Fruit fly (Drosophila melanogaster) whole organism, embryonic: ENCODE results near the gene Rab9E.
A peak's percentile ranks its signal among the peaks of the same experiment; 100 is the strongest.

Source experiments
- CG1024 ChIP-seq: fragments of 200-800 bp; sonication (Bioruptor generic); IDR thresholded peaks from 2 replicates; pipeline ENCODE4 v1.3.6; 2022; ENCODE audit warnings: missing biosample characterization, missing genetic modification characterization
- CG11398 ChIP-seq: fragments of 200-800 bp; sonication (Bioruptor generic); optimal IDR thresholded peaks from 2 replicates; lab custom pipeline; 2016; ENCODE audit warnings: missing biosample characterization, missing genetic modification characterization
- CG12769 ChIP-seq: fragments of 200-800 bp; sonication (Bioruptor generic); optimal IDR thresholded peaks from 2 replicates; lab custom pipeline; 2019; ENCODE audit warnings: missing biosample characterization, mild to moderate bottlenecking, missing genetic modification characterization, moderate library complexity
- CG13296 ChIP-seq: fragments of 200-800 bp; sonication (Bioruptor generic); optimal IDR thresholded peaks from 3 replicates; lab custom pipeline; 2018; ENCODE audit warnings: missing biosample characterization, mild to moderate bottlenecking, missing genetic modification characterization
- CG14710 ChIP-seq: fragments of 200-800 bp; sonication (Bioruptor generic); optimal IDR thresholded peaks from 3 replicates; lab custom pipeline; 2019; ENCODE audit warnings: missing biosample characterization, mild to moderate bottlenecking, missing genetic modification characterization, moderate library complexity
- CG14860 ChIP-seq: fragments of 200-800 bp; sonication (Bioruptor generic); IDR thresholded peaks from 3 replicates; pipeline ENCODE4 v1.3.6; 2022; ENCODE audit warnings: missing biosample characterization, missing genetic modification characterization; ENCODE audit not compliant: partially characterized antibody
- CG16779 ChIP-seq: fragments of 200-800 bp; sonication (Bioruptor generic); IDR thresholded peaks from 2 replicates; pipeline ENCODE4 v1.3.6; 2022; ENCODE audit warnings: missing biosample characterization, missing genetic modification characterization
- CG17912 ChIP-seq: fragments of 200-800 bp; sonication (Bioruptor generic); optimal IDR thresholded peaks from 2 replicates; lab custom pipeline; 2018; ENCODE audit warnings: missing biosample characterization, mild to moderate bottlenecking, missing genetic modification characterization
- CG2202 ChIP-seq: fragments of 200-800 bp; sonication (Bioruptor generic); optimal IDR thresholded peaks from 2 replicates; lab custom pipeline; 2018; ENCODE audit warnings: missing biosample characterization, mild to moderate bottlenecking, missing genetic modification characterization
- CG2889 ChIP-seq: fragments of 200-800 bp; sonication (Bioruptor generic); IDR thresholded peaks from 3 replicates; pipeline ENCODE4 v1.3.6; 2022; ENCODE audit warnings: missing biosample characterization, missing genetic modification characterization
- CG30020 ChIP-seq: fragments of 200-800 bp; optimal IDR thresholded peaks from 2 replicates; lab custom pipeline; 2019; ENCODE audit warnings: missing biosample characterization, mild to moderate bottlenecking, missing genetic modification characterization, moderate library complexity
- CG3065 ChIP-seq: fragments of 200-800 bp; sonication (Bioruptor generic); optimal IDR thresholded peaks from 2 replicates; lab custom pipeline; 2016; ENCODE audit warnings: missing biosample characterization, missing genetic modification characterization
- CG34422 ChIP-seq: fragments of 200-800 bp; sonication (Bioruptor generic); IDR thresholded peaks from 3 replicates; pipeline ENCODE4 v1.3.6; 2022; ENCODE audit warnings: missing biosample characterization, missing genetic modification characterization
- CG3847 ChIP-seq: fragments of 200-800 bp; sonication (Bioruptor generic); IDR thresholded peaks from 2 replicates; pipeline ENCODE4 v1.3.6; 2022; ENCODE audit warnings: missing biosample characterization, missing genetic modification characterization
- CG42726 ChIP-seq: fragments of 200-800 bp; sonication (Bioruptor generic); IDR thresholded peaks from 2 replicates; pipeline ENCODE4 v1.3.6; 2022; ENCODE audit warnings: missing biosample characterization, missing genetic modification characterization; ENCODE audit not compliant: partially characterized antibody
- CG4820 ChIP-seq: fragments of 200-800 bp; sonication (Bioruptor generic); optimal IDR thresholded peaks from 3 replicates; lab custom pipeline; 2016; ENCODE audit warnings: missing biosample characterization, missing genetic modification characterization
- CG6654 ChIP-seq: fragments of 200-800 bp; sonication (Bioruptor generic); optimal IDR thresholded peaks from 2 replicates; lab custom pipeline; 2017; ENCODE audit warnings: missing biosample characterization, mild to moderate bottlenecking, missing genetic modification characterization
- CG6689 ChIP-seq: fragments of 200-800 bp; sonication (Bioruptor generic); IDR thresholded peaks from 2 replicates; pipeline ENCODE4 v1.3.6; 2022; ENCODE audit warnings: missing biosample characterization, missing genetic modification characterization
- CG6765 ChIP-seq: fragments of 200-800 bp; sonication (Bioruptor generic); optimal IDR thresholded peaks from 3 replicates; lab custom pipeline; 2017; ENCODE audit warnings: missing biosample characterization, mild to moderate bottlenecking, missing genetic modification characterization
- CG7357 ChIP-seq: fragments of 200-800 bp; sonication (Bioruptor generic); IDR thresholded peaks from 3 replicates; pipeline ENCODE4 v1.3.6; 2022; ENCODE audit warnings: missing biosample characterization, missing genetic modification characterization
- CG7928 ChIP-seq: fragments of 200-800 bp; sonication (Bioruptor generic); optimal IDR thresholded peaks from 2 replicates; lab custom pipeline; 2017; ENCODE audit warnings: missing biosample characterization, mild to moderate bottlenecking, missing genetic modification characterization
- CG8359 ChIP-seq: fragments of 200-800 bp; sonication (Bioruptor generic); optimal IDR thresholded peaks from 2 replicates; lab custom pipeline; 2017; ENCODE audit warnings: missing biosample characterization, mild to moderate bottlenecking, missing genetic modification characterization, borderline replicate concordance
- CG8765 ChIP-seq: fragments of 200-800 bp; sonication (Bioruptor generic); IDR thresholded peaks from 2 replicates; pipeline ENCODE4 v1.3.6; 2022; ENCODE audit warnings: missing biosample characterization, missing genetic modification characterization
- CG9609 ChIP-seq: fragments of 200-800 bp; sonication (Bioruptor generic); optimal IDR thresholded peaks from 3 replicates; lab custom pipeline; 2016; ENCODE audit warnings: missing biosample characterization, missing genetic modification characterization
- CkIIα-i1 ChIP-seq: fragments of 200-800 bp; sonication (Bioruptor generic); IDR thresholded peaks from 2 replicates; pipeline ENCODE4 v1.3.6; 2022; ENCODE audit warnings: missing biosample characterization, missing genetic modification characterization
- Deaf1 ChIP-seq: fragments of 200-800 bp; optimal IDR thresholded peaks from 3 replicates; lab custom pipeline; 2019; ENCODE audit warnings: missing biosample characterization, mild to moderate bottlenecking, missing genetic modification characterization, moderate library complexity
- Dip2 ChIP-seq: fragments of 200-800 bp; sonication (Bioruptor generic); IDR thresholded peaks from 2 replicates; pipeline ENCODE4 v1.3.6; 2022; ENCODE audit warnings: missing biosample characterization, missing genetic modification characterization
- Eip74EF ChIP-seq, 2 experiments: fragments of 200-800 bp in 1 of 2; fragments of >200 bp in 1 of 2; sonication (Bioruptor generic) in 1 of 2; optimal IDR thresholded peaks; 2 replicates each; lab custom pipeline; 2017 to 2019; ENCODE audit warnings: missing biosample characterization in 2 of 2, missing genetic modification characterization in 2 of 2, mild to moderate bottlenecking in 1 of 2, moderate library complexity in 1 of 2
- Gug ChIP-seq: fragments of 200-800 bp; sonication (Bioruptor generic); IDR thresholded peaks from 4 replicates; pipeline ENCODE4 v1.3.6; 2022; ENCODE audit warnings: missing biosample characterization, missing genetic modification characterization
- Max ChIP-seq: fragments of 200-800 bp; sonication (Bioruptor generic); optimal IDR thresholded peaks from 2 replicates; lab custom pipeline; 2016; ENCODE audit warnings: missing biosample characterization, mild to moderate bottlenecking, missing genetic modification characterization
- Mes4 ChIP-seq: fragments of 200-800 bp; sonication (Bioruptor generic); optimal IDR thresholded peaks from 2 replicates; lab custom pipeline; 2016; ENCODE audit warnings: missing biosample characterization, missing genetic modification characterization
- Nf-YA ChIP-seq: fragments of 200-800 bp; sonication (Bioruptor generic); IDR thresholded peaks from 2 replicates; pipeline ENCODE4 v1.3.6; 2022; ENCODE audit warnings: missing biosample characterization, missing genetic modification characterization
- Oli ChIP-seq: fragments of 200-800 bp; sonication (Bioruptor generic); optimal IDR thresholded peaks from 2 replicates; lab custom pipeline; 2018; ENCODE audit warnings: missing biosample characterization, mild to moderate bottlenecking, missing genetic modification characterization, moderate library complexity
- Ravus ChIP-seq: fragments of 200-800 bp; sonication (Bioruptor generic); IDR thresholded peaks from 2 replicates; pipeline ENCODE4 v1.3.6; 2022; ENCODE audit warnings: missing biosample characterization, missing genetic modification characterization
- Sin3A ChIP-seq: fragments of >200 bp; optimal IDR thresholded peaks from 2 replicates; lab custom pipeline; 2018
- az2 ChIP-seq: fragments of 200-800 bp; sonication (Bioruptor generic); optimal IDR thresholded peaks from 3 replicates; lab custom pipeline; 2016; ENCODE audit warnings: missing biosample characterization, missing genetic modification characterization
- bigmax ChIP-seq: fragments of 200-800 bp; sonication (Bioruptor generic); optimal IDR thresholded peaks from 2 replicates; lab custom pipeline; 2018; ENCODE audit warnings: missing biosample characterization, mild to moderate bottlenecking, missing genetic modification characterization
- caup ChIP-seq: fragments of 200-800 bp; sonication (Bioruptor generic); optimal IDR thresholded peaks from 3 replicates; lab custom pipeline; 2017; ENCODE audit warnings: missing biosample characterization, mild to moderate bottlenecking, missing genetic modification characterization, moderate library complexity; ENCODE audit not compliant: severe bottlenecking
- chm ChIP-seq: fragments of 200-800 bp; sonication (Bioruptor generic); IDR thresholded peaks from 2 replicates; pipeline ENCODE4 v1.3.6; 2022; ENCODE audit warnings: missing biosample characterization, missing genetic modification characterization
- da ChIP-seq: fragments of 200-800 bp; sonication (Bioruptor generic); optimal IDR thresholded peaks from 2 replicates; lab custom pipeline; 2016; ENCODE audit warnings: missing biosample characterization, missing genetic modification characterization
- klu ChIP-seq: fragments of 200-800 bp; sonication (Bioruptor generic); IDR thresholded peaks from 2 replicates; pipeline ENCODE4 v1.3.6; 2022; ENCODE audit warnings: missing biosample characterization, missing genetic modification characterization
- kni ChIP-seq: fragments of 200-800 bp; sonication (Bioruptor generic); optimal IDR thresholded peaks from 3 replicates; lab custom pipeline; 2017; ENCODE audit warnings: mild to moderate bottlenecking, missing biosample characterization, missing genetic modification reagents, missing genetic modification characterization
- lmd ChIP-seq: fragments of 200-800 bp; sonication (Bioruptor generic); IDR thresholded peaks from 2 replicates; pipeline ENCODE4 v1.3.6; 2022; ENCODE audit warnings: missing biosample characterization, missing genetic modification characterization
- mld ChIP-seq: fragments of 200-800 bp; sonication (Bioruptor generic); IDR thresholded peaks from 3 replicates; pipeline ENCODE4 v1.3.6; 2022; ENCODE audit warnings: missing biosample characterization, missing genetic modification characterization; ENCODE audit not compliant: partially characterized antibody
- nmo ChIP-seq: fragments of 200-800 bp; sonication (Bioruptor generic); optimal IDR thresholded peaks from 2 replicates; lab custom pipeline; 2018; ENCODE audit warnings: missing biosample characterization, mild to moderate bottlenecking, missing genetic modification characterization, moderate library complexity
- peb ChIP-seq: fragments of 200-800 bp; sonication (Bioruptor generic); IDR thresholded peaks from 2 replicates; pipeline ENCODE4 v1.3.6; 2022; ENCODE audit warnings: missing biosample characterization, missing genetic modification characterization
- pzg ChIP-seq: fragments of 200-800 bp; sonication (Bioruptor generic); optimal IDR thresholded peaks from 3 replicates; lab custom pipeline; 2018; ENCODE audit warnings: missing biosample characterization, mild to moderate bottlenecking, missing genetic modification characterization, moderate library complexity
- ranshi ChIP-seq: fragments of 200-800 bp; sonication (Bioruptor generic); IDR thresholded peaks from 2 replicates; pipeline ENCODE4 v1.3.6; 2022; ENCODE audit warnings: missing biosample characterization, missing genetic modification characterization
- twi ChIP-seq: fragments of 200-800 bp; optimal IDR thresholded peaks from 2 replicates; lab custom pipeline; 2019; ENCODE audit warnings: missing biosample characterization, mild to moderate bottlenecking, missing genetic modification characterization, moderate library complexity
- unc-4 ChIP-seq: fragments of 200-800 bp; sonication (Bioruptor generic); IDR thresholded peaks from 2 replicates; pipeline ENCODE4 v1.3.6; 2022; ENCODE audit warnings: missing biosample characterization, missing genetic modification characterization; ENCODE audit not compliant: partially characterized antibody
- wek ChIP-seq: fragments of 200-800 bp; sonication (Bioruptor generic); optimal IDR thresholded peaks from 3 replicates; lab custom pipeline; 2018; ENCODE audit warnings: missing biosample characterization, mild to moderate bottlenecking, missing genetic modification characterization, moderate library complexity
- z ChIP-seq: fragments of 200-800 bp; sonication (Bioruptor generic); IDR thresholded peaks from 3 replicates; pipeline ENCODE4 v1.3.6; 2022; ENCODE audit warnings: missing biosample characterization, missing genetic modification characterization

Gene Rab9E

dm6 chrX:10628874-10629273 is 32.8 kb downstream of the Rab9E start (continued):
- TF ChIP-seq CG3065 (GFP tag; lab: Kevin White, UChicago) (no peak), twi (tag; lab: Kevin White, UChicago) (no peak), Nf-YA (no peak), CG13296 (GFP tag; lab: Kevin White, UChicago) (peak; percentile 40), CG17912 (no peak), Oli (tag; lab: Kevin White, UChicago) (peak; percentile 53), mld (no peak), Deaf1 (tag; lab: Kevin White, UChicago) (no peak), ranshi (GFP tag; lab: Robert Waterston, UW) (no peak), CG30020 (tag; lab: Kevin White, UChicago) (no peak), CG8765 (no peak), chm (GFP tag; lab: Robert Waterston, UW) (no peak), Eip74EF (GFP tag; optimal IDR thresholded peaks at IDR 0.05; lab: Kevin White, UChicago) (peak in 1 of 2 experiments; percentile 14), da (GFP tag; lab: Kevin White, UChicago) (no peak), bigmax (no peak), CG1024 (GFP tag; lab: Robert Waterston, UW) (no peak), kni (no peak), nmo (GFP tag; lab: Kevin White, UChicago) (peak; percentile 57), az2 (GFP tag; lab: Kevin White, UChicago) (peak; percentile 41), CG2202 (no peak), wek (GFP tag; lab: Kevin White, UChicago) (no peak), Mes4 (GFP tag; lab: Kevin White, UChicago) (no peak), CG42726 (GFP tag; lab: Robert Waterston, UW) (no peak), CG7357 (GFP tag; lab: Robert Waterston, UW) (no peak), CG16779 (GFP tag; lab: Robert Waterston, UW) (no peak), CG8359 (no peak), caup (peak; percentile 51), pzg (GFP tag; lab: Kevin White, UChicago) (no peak), CG34422 (GFP tag; lab: Robert Waterston, UW) (no peak), CkIIα-i1 (no peak), CG7928 (GFP tag; lab: Kevin White, UChicago) (no peak), CG4820 (GFP tag; lab: Kevin White, UChicago) (peak; percentile 1), Sin3A (lab: Kevin White, UChicago) (no peak), CG3847 (GFP tag; lab: Robert Waterston, UW) (0 out of 2 replicates have a peak, but pooled peaks have one; percentile 18), CG6689 (GFP tag; lab: Robert Waterston, UW) (no peak), lmd (peak; percentile 27; the same call in 1 of the 2 replicates), CG11398 (GFP tag; lab: Kevin White, UChicago) (no peak), CG14710 (tag; lab: Kevin White, UChicago) (peak; percentile 43), peb (GFP tag; lab: Robert Waterston, UW) (no peak), Max (GFP tag; lab: Kevin White, UChicago) (peak; percentile 42), klu (GFP tag; lab: Robert Waterston, UW) (no peak), CG12769 (no peak), CG2889 (no peak), z (GFP tag; lab: Robert Waterston, UW) (no peak), CG6765 (GFP tag; lab: Kevin White, UChicago) (no peak), Gug (no peak), Dip2 (GFP tag; lab: Robert Waterston, UW) (no peak), CG9609 (GFP tag; lab: Kevin White, UChicago) (no peak), CG14860 (no peak), CG6654 (GFP tag; lab: Kevin White, UChicago) (no peak), Ravus (GFP tag; lab: Robert Waterston, UW) (no peak), unc-4 (GFP tag; lab: Robert Waterston, UW) (no peak)
